Fruit fly (Drosophila melanogaster) whole organism, pupa: ENCODE data around the gene betaTub85D.

Experiments used
- CG10348 ChIP-seq: fragments of 200-800 bp; sonication (Bioruptor generic); IDR thresholded peaks from 2 replicates; pipeline ENCODE4 v1.3.6; 2022; ENCODE audit warnings: missing biosample characterization, missing genetic modification characterization
- CG12605 ChIP-seq: fragments of 200-800 bp; sonication (Bioruptor generic); IDR thresholded peaks from 2 replicates; pipeline ENCODE4 v1.3.6; 2022; ENCODE audit warnings: missing biosample characterization, missing genetic modification characterization
- CG13204 ChIP-seq: fragments of 200-800 bp; sonication (Bioruptor generic); optimal IDR thresholded peaks from 2 replicates; lab custom pipeline; 2018; ENCODE audit warnings: missing biosample characterization, mild to moderate bottlenecking, missing genetic modification characterization, moderate library complexity
- CG14655 ChIP-seq: fragments of 200-800 bp; sonication (Bioruptor generic); optimal IDR thresholded peaks from 3 replicates; lab custom pipeline; 2017; ENCODE audit warnings: mild to moderate bottlenecking, missing biosample characterization, missing genetic modification reagents, missing genetic modification characterization
- CG15710 ChIP-seq: fragments of 200-800 bp; sonication (Bioruptor generic); optimal IDR thresholded peaks from 2 replicates; lab custom pipeline; 2018; ENCODE audit warnings: missing biosample characterization, mild to moderate bottlenecking, missing genetic modification characterization, moderate library complexity
- CG17806 ChIP-seq: fragments of 200-800 bp; sonication (Bioruptor generic); optimal IDR thresholded peaks from 2 replicates; lab custom pipeline; 2018; ENCODE audit warnings: missing biosample characterization, mild to moderate bottlenecking, missing genetic modification characterization, moderate library complexity
- CG32121 ChIP-seq: fragments of 200-800 bp; sonication (Bioruptor generic); IDR thresholded peaks from 2 replicates; pipeline ENCODE4 v1.3.6; 2022; ENCODE audit warnings: missing biosample characterization, missing genetic modification characterization
- CG34367 ChIP-seq: fragments of 200-800 bp; sonication (Bioruptor generic); optimal IDR thresholded peaks from 2 replicates; lab custom pipeline; 2018; ENCODE audit warnings: missing biosample characterization, mild to moderate bottlenecking, missing genetic modification characterization
- CG4496 ChIP-seq: fragments of 200-800 bp; sonication (Bioruptor generic); IDR thresholded peaks from 3 replicates; pipeline ENCODE4 v1.3.6; 2022; ENCODE audit warnings: missing biosample characterization, missing genetic modification characterization
- CG8159 ChIP-seq: fragments of 200-800 bp; sonication (Bioruptor generic); optimal IDR thresholded peaks from 3 replicates; lab custom pipeline; 2018; ENCODE audit warnings: missing biosample characterization, mild to moderate bottlenecking, missing genetic modification characterization, moderate library complexity
- CG8301 ChIP-seq: fragments of 200-800 bp; sonication (Bioruptor generic); optimal IDR thresholded peaks from 2 replicates; lab custom pipeline; 2018; ENCODE audit warnings: missing biosample characterization, mild to moderate bottlenecking, missing genetic modification characterization
- CG9948 ChIP-seq: fragments of 200-800 bp; sonication (Bioruptor generic); optimal IDR thresholded peaks from 2 replicates; lab custom pipeline; 2018; ENCODE audit warnings: missing biosample characterization, mild to moderate bottlenecking, missing genetic modification characterization, moderate library complexity
- D1 ChIP-seq: fragments of 200-800 bp; sonication (Bioruptor generic); optimal IDR thresholded peaks from 2 replicates; lab custom pipeline; 2018; ENCODE audit warnings: missing biosample characterization, mild to moderate bottlenecking, missing genetic modification characterization, moderate library complexity
- EcR ChIP-seq: fragments of 200-800 bp; sonication (Bioruptor generic); optimal IDR thresholded peaks from 3 replicates; lab custom pipeline; 2019; ENCODE audit warnings: missing biosample characterization, missing genetic modification characterization, mild to moderate bottlenecking, moderate library complexity, missing genetic modification reagents
- Ets98B ChIP-seq: fragments of 200-800 bp; sonication (Bioruptor generic); IDR thresholded peaks from 2 replicates; pipeline ENCODE4 v1.3.6; 2022; ENCODE audit warnings: missing biosample characterization, missing genetic modification characterization
- Pif1A ChIP-seq: fragments of 200-800 bp; sonication (Bioruptor generic); optimal IDR thresholded peaks from 3 replicates; lab custom pipeline; 2016; ENCODE audit warnings: missing biosample characterization, missing genetic modification characterization
- Pif1B ChIP-seq: fragments of 200-800 bp; sonication (Bioruptor generic); optimal IDR thresholded peaks from 3 replicates; lab custom pipeline; 2016; ENCODE audit warnings: missing biosample characterization, missing genetic modification characterization
- Snoo ChIP-seq: fragments of 200-800 bp; sonication (Bioruptor generic); optimal IDR thresholded peaks from 3 replicates; lab custom pipeline; 2017; ENCODE audit warnings: missing biosample characterization, mild to moderate bottlenecking, missing genetic modification characterization, inconsistent platforms
- fd96Ca ChIP-seq: fragments of 200-800 bp; sonication (Bioruptor generic); IDR thresholded peaks from 3 replicates; pipeline ENCODE4 v1.3.6; 2022; ENCODE audit warnings: missing biosample characterization, missing genetic modification characterization
- gl ChIP-seq: fragments of 200-800 bp; sonication (Bioruptor generic); optimal IDR thresholded peaks from 2 replicates; lab custom pipeline; 2018; ENCODE audit warnings: missing biosample characterization, mild to moderate bottlenecking, missing genetic modification characterization
- rn ChIP-seq: fragments of 200-800 bp; sonication (Bioruptor generic); IDR thresholded peaks from 2 replicates; pipeline ENCODE4 v1.3.6; 2022; ENCODE audit warnings: missing biosample characterization, missing genetic modification characterization

betaTub85D gene

DNA sequence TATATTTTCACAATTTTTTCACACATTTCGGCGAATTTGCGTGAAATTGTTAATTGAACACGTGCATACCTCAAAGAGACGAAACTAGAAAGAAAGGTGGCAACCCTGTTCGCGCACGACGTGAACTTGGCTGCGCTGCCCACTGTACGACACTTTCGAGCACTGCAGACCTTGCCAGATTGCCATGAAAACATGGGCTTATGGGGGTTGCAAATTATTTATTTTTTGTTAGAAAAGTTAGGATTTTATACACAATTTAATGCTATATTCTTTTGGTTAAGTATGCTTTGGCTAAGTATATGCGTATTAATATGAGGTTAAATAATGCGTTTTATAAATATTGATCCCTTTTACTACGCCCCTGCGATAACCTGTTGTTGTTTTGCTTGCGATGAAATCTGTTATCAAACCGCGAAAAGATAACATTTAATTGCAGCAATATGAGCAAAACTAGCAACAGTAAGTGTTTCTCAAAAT is 8.9 kb downstream of the betaTub85D start, which contains the start of the genes RpL34b and CG8132:
Gene RpL34b, minus strand, starts transcription at position 100 of the 477 bp plus-strand sequence.
Gene CG8132, plus strand, starts transcription at position 369 of the 477 bp plus-strand sequence.
- TF ChIP-seq D1 (no peak), CG12605 (GFP tag; lab: Robert Waterston, UW) (peak; percentile 89), fd96Ca (GFP tag; lab: Robert Waterston, UW) (peak; percentile 77; the same call in 2 of the 3 replicates), gl (tag; lab: Kevin White, UChicago) (peak; percentile 75), rn (GFP tag; lab: Robert Waterston, UW) (peak; percentile 86), CG10348 (GFP tag; lab: Robert Waterston, UW) (peak; percentile 41; the same call in 1 of the 2 replicates), Pif1A (GFP tag; lab: Kevin White, UChicago) (no peak), Snoo (peak; percentile 91), CG15710 (tag; lab: Kevin White, UChicago) (peak; percentile 90), CG4496 (GFP tag; lab: Robert Waterston, UW) (peak; percentile 95), CG14655 (no peak), CG8301 (tag; lab: Kevin White, UChicago) (no peak), CG9948 (tag; lab: Kevin White, UChicago) (peak; percentile 81), EcR (GFP tag; lab: Kevin White, UChicago) (peak; percentile 32), CG17806 (peak; percentile 84), CG34367 (peak; percentile 81), Pif1B (GFP tag; lab: Kevin White, UChicago) (no peak), CG13204 (GFP tag; lab: Kevin White, UChicago) (no peak), CG32121 (GFP tag; lab: Robert Waterston, UW) (peak; percentile 95), Ets98B (GFP tag; lab: Robert Waterston, UW) (peak; percentile 93), CG8159 (peak; percentile 90)

DNA sequence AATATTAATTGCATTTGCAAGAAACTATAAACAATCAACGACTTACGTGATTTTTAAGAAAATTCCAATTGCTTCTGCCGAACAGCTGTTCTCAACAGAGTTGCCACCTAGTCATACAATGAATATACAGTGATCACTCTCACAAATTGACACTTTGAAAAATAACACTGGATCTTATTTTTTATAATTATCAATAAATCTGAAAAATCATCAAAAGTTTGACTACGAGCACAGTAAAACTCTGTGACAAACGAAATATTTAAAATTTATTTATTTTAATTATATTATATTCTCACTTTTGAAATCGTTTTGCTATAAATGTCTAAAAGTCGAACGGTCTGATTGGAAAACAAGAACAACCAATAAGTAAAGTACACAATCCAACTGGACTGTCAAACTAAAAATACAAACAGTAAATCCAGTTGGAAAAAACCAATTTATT is 10.1 kb downstream of the betaTub85D start, which contains the start of gene CG34117:
Gene CG34117, minus strand, starts transcription at position 103 of the 442 bp plus-strand sequence.
- TF ChIP-seq Ets98B (GFP tag; lab: Robert Waterston, UW) (peak; percentile 79), EcR (GFP tag; lab: Kevin White, UChicago) (no peak), CG12605 (GFP tag; lab: Robert Waterston, UW) (peak; percentile 55), CG9948 (tag; lab: Kevin White, UChicago) (peak; percentile 58), CG8301 (tag; lab: Kevin White, UChicago) (peak; percentile 51), CG10348 (GFP tag; lab: Robert Waterston, UW) (no peak), CG14655 (peak; percentile 56), Pif1A (GFP tag; lab: Kevin White, UChicago) (peak; percentile 69), CG34367 (peak; percentile 54), Snoo (peak; percentile 66), CG17806 (peak; percentile 71), CG13204 (GFP tag; lab: Kevin White, UChicago) (no peak), CG4496 (GFP tag; lab: Robert Waterston, UW) (peak; percentile 80), CG32121 (GFP tag; lab: Robert Waterston, UW) (peak; percentile 77), gl (tag; lab: Kevin White, UChicago) (peak; percentile 10), D1 (no peak), CG15710 (tag; lab: Kevin White, UChicago) (peak; percentile 63), fd96Ca (GFP tag; lab: Robert Waterston, UW) (no peak), CG8159 (peak; percentile 71), Pif1B (GFP tag; lab: Kevin White, UChicago) (peak; percentile 24)

DNA sequence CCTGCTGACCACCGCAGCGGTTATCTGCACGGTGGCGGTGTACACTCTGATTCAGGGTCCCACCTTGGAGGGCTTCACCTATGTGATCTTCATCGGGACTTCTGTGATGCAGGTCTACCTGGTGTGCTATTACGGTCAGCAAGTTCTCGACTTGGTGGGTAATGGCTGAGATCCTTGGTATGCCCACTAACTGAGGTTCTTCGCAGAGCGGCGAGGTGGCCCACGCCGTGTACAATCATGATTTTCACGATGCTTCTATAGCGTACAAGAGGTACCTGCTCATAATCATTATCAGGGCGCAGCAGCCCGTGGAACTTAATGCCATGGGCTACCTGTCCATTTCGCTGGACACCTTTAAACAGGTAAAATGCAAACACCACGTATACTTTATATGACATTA is 11.0 kb downstream of the betaTub85D start:
- no peak for TF ChIP-seq EcR (GFP tag; lab: Kevin White, UChicago)
- TF ChIP-seq D1 = no peak
- no peak for TF ChIP-seq CG4496 (GFP tag; lab: Robert Waterston, UW)
- no peak for TF ChIP-seq Pif1B (GFP tag; lab: Kevin White, UChicago)
- no peak for TF ChIP-seq fd96Ca (GFP tag; lab: Robert Waterston, UW)
- TF ChIP-seq Ets98B (GFP tag; lab: Robert Waterston, UW) = no peak
- TF ChIP-seq CG34367 = no peak
- TF ChIP-seq Snoo = no peak
- no peak for TF ChIP-seq CG14655
- TF ChIP-seq CG13204 (GFP tag; lab: Kevin White, UChicago) = no peak
- no peak for TF ChIP-seq Pif1A (GFP tag; lab: Kevin White, UChicago)
- TF ChIP-seq CG10348 (GFP tag; lab: Robert Waterston, UW) = no peak
- no peak for TF ChIP-seq CG8301 (tag; lab: Kevin White, UChicago)
- TF ChIP-seq CG12605 (GFP tag; lab: Robert Waterston, UW) = no peak
- no peak for TF ChIP-seq CG9948 (tag; lab: Kevin White, UChicago)
- no peak for TF ChIP-seq CG32121 (GFP tag; lab: Robert Waterston, UW)
- TF ChIP-seq CG8159 = no peak
- no peak for TF ChIP-seq rn (GFP tag; lab: Robert Waterston, UW)
- TF ChIP-seq CG17806 = no peak
- no peak for TF ChIP-seq CG15710 (tag; lab: Kevin White, UChicago)

DNA sequence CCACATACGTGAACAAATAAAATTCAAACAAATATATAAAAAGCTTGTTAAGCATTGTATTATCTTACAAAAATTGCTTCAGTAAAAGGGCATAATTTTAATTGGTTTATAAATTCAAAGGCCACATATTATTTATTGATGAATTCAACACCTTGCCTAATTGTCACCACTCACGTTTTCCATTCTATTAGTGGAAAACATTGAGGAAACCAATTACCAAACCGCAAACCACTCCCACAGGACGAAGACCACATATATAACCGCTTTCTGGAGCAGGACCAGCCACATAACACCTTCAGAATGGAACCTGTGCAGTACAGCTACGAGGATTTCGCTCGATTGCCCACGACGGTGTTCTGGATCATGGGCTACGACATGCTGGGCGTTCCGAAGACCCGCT is 12.2 kb downstream of the betaTub85D start, which contains the start of gene Or85f:
Gene Or85f, plus strand, starts transcription at position 301 of the 400 bp plus-strand sequence.
- TF ChIP-seq CG12605 (GFP tag; lab: Robert Waterston, UW) (no peak), Snoo (no peak), Ets98B (GFP tag; lab: Robert Waterston, UW) (no peak), CG14655 (no peak), CG15710 (tag; lab: Kevin White, UChicago) (no peak), rn (GFP tag; lab: Robert Waterston, UW) (no peak), CG32121 (GFP tag; lab: Robert Waterston, UW) (no peak), Pif1A (GFP tag; lab: Kevin White, UChicago) (no peak), D1 (no peak), CG34367 (no peak), CG8301 (tag; lab: Kevin White, UChicago) (no peak), Pif1B (GFP tag; lab: Kevin White, UChicago) (no peak), CG8159 (no peak)

DNA sequence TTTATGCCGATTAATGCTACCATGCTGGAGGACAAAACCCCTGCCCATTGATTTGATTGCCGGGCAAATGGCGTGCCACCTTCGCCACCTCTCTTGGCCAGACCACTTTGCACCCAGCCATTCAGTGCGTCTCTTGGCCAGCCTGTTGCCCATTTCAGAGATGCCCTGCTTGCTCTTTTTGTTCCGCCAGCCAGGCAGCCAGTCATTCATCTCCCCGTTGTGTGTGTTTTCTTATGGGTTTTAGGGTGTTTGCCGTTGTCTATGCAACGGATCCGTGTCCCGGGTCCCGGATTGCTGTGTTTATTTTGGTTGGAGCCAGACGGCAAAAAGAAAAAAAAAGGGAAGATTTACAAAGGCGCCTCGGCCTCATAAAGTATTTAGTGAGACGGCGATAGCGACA is 14.1 kb downstream of the betaTub85D start:
- TF ChIP-seq CG9948 (tag; lab: Kevin White, UChicago) (no peak), Pif1A (GFP tag; lab: Kevin White, UChicago) (no peak), CG4496 (GFP tag; lab: Robert Waterston, UW) (no peak), rn (GFP tag; lab: Robert Waterston, UW) (no peak), CG13204 (GFP tag; lab: Kevin White, UChicago) (no peak), fd96Ca (GFP tag; lab: Robert Waterston, UW) (no peak), CG34367 (no peak), CG8159 (no peak), CG8301 (tag; lab: Kevin White, UChicago) (no peak), CG32121 (GFP tag; lab: Robert Waterston, UW) (no peak), CG15710 (tag; lab: Kevin White, UChicago) (no peak), Pif1B (GFP tag; lab: Kevin White, UChicago) (no peak), EcR (GFP tag; lab: Kevin White, UChicago) (no peak), CG10348 (GFP tag; lab: Robert Waterston, UW) (no peak), CG14655 (no peak), gl (tag; lab: Kevin White, UChicago) (no peak), Snoo (no peak)
